Worm (Caenorhabditis elegans): Measurements from ENCODE around the gene npax-2.

The npax-2 gene

DNA sequence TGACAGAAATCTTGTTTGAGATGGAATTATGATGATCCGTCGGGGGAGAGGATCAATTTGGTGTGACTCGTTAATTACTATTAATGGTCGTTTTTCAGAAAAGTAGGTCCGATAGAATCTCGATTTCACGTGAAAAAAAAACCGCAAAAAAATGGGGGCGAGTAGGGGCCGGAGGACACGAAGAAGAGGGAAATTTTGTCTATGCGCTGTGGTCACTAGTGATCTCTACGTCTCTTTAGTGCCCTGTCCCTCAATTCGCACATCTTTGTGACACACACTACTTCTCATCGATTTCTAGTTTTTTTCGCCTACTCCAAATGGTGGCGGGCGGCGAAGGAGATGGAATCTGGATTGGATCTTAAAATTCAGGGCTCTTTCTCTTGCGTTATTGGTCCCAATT lies 9.3 kb downstream of the npax-2 start:
- TF ChIP-seq ceh-22 (tag; optimal IDR thresholded peaks at IDR 0.05) (no peak), pax-1 (tag; optimal IDR thresholded peaks at IDR 0.05) (no peak), ttx-3 (tag; optimal IDR thresholded peaks at IDR 0.05) (no peak), zip-5 (tag; optimal IDR thresholded peaks at IDR 0.05) (no peak), unc-55 (GFP tag; optimal IDR thresholded peaks at IDR 0.05) (no peak), ceh-31 (tag; optimal IDR thresholded peaks at IDR 0.05) (peak; percentile 31), ceh-45 (GFP tag; IDR thresholded peaks at IDR 0.05) (no peak), ceh-19 (GFP tag; optimal IDR thresholded peaks at IDR 0.05) (peak; percentile 6), unc-42 (tag; optimal IDR thresholded peaks at IDR 0.05) (peak; percentile 1), ceh-48 (tag; optimal IDR thresholded peaks at IDR 0.05) (peak; percentile 58), ceh-34 (tag; optimal IDR thresholded peaks at IDR 0.05) (no peak), pha-4 (tag; optimal IDR thresholded peaks at IDR 0.05) (no peak), tbx-7 (tag; optimal IDR thresholded peaks at IDR 0.05) (no peak), hlh-8 (tag; optimal IDR thresholded peaks at IDR 0.05) (no peak), odd-2 (tag; optimal IDR thresholded peaks at IDR 0.05) (no peak), Y22D7AL.16 (tag; optimal IDR thresholded peaks at IDR 0.05) (no peak), fax-1 (tag; optimal IDR thresholded peaks at IDR 0.05) (no peak), ceh-24 (tag; optimal IDR thresholded peaks at IDR 0.05) (no peak), pat-9 (tag; optimal IDR thresholded peaks at IDR 0.05) (no peak), nfya-1 (tag; optimal IDR thresholded peaks at IDR 0.05) (peak; percentile 3)

DNA sequence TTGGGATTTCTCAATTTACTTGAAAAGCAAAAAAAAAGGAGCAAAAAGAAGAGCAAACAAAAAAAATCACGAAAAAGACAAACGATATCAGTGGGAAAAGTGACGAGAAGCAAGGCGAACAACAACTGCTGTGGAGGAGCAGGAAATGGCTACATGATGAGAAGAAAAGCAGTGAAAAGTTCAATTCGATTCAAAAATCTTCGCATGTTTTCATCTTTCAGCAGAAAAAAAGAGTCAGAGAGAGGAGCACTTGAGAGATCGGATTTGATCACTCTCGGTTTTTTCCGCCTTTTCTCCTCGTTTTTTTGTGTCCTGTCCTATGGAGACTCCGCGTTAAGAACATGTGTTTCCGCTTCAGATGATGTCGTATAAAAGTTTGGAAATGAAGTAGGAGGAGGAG lies 11.0 kb downstream of the npax-2 start:
- TF ChIP-seq elt-4 (tag; optimal IDR thresholded peaks at IDR 0.05) (no peak), tbx-7 (tag; optimal IDR thresholded peaks at IDR 0.05) (no peak), ceh-19 (GFP tag; optimal IDR thresholded peaks at IDR 0.05) (no peak), ceh-18 (tag; optimal IDR thresholded peaks at IDR 0.05) (peak; percentile 32), syd-9 (tag; optimal IDR thresholded peaks at IDR 0.05) (no peak), pha-4 (tag; optimal IDR thresholded peaks at IDR 0.05) (no peak), ceh-22 (tag; optimal IDR thresholded peaks at IDR 0.05) (no peak)

DNA sequence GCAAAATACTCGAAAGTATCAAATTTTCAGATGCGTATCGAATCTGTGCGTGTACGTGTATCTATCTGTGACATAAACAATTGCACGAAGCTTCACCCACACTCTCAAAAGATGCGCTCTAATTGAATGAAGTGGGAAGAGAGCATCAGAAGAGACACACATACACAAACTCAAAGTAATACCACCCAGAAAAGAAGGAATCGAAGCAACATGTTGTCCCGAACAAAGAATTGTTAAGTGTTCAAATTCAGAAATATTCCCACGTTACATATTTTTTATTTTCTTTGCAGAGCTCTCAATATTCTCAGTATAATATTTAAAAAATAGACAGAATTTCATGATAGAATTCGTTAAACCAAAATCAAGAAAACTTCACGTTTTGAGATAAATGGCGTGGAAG lies 13.0 kb downstream of the npax-2 start:
- TF ChIP-seq pros-1 (tag; optimal IDR thresholded peaks at IDR 0.05) (no peak), unc-42 (tag; optimal IDR thresholded peaks at IDR 0.05) (peak; percentile 45)

DNA sequence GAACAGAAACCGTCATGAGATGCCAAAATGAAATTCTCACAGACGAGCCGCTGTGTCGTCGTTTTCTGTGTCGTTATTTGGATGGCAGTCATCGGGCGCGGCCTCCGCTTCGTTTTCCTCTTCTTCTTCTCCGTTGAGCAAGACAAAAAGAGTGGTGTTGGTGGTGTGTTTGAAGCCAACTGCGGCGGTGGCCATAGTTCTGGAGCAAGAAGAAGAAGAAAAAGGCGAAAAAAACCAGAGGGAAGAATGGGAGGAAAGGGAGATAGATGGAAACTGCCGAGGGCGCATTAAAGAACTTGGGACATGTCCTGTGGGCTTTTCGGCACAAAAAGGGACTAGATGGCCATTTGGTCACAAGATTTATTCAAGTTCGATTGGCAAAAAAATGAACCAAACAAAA lies 18.3 kb downstream of the npax-2 start, which contains the start of gene F53B1.9:
F53B1.9 (minus strand) TSS at position 195 of the 400 bp plus-strand sequence.
- TF ChIP-seq lin-11 (tag; optimal IDR thresholded peaks at IDR 0.05) (no peak), unc-42 (tag; optimal IDR thresholded peaks at IDR 0.05) (peak; percentile 30), pha-2 (tag; optimal IDR thresholded peaks at IDR 0.05) (no peak), ztf-16 (tag; optimal IDR thresholded peaks at IDR 0.05) (no peak), hlh-15 (tag; optimal IDR thresholded peaks at IDR 0.05) (no peak), nhr-232 (tag; optimal IDR thresholded peaks at IDR 0.05) (no peak)

DNA sequence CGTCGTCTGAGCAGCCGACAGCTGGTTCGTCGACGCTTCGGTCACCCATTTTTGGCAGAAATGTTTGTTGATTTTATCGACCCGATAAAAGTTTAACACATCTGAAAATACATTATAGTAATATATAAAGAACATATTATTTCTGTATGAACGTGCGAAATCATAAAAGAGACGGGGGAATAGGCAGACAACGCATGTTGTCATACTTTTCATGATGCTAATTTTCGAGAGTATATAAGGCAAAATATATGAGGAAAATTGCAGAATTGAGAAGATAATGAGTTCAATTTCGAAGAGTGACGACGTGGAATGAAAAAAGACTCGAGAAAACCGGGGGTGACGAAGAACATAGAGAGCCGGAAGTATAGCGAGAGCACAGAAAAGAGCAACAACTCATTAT lies 19.8 kb downstream of the npax-2 start, which contains the start of gene F53B1.8:
F53B1.8 (minus strand) TSS at position 101 of the 400 bp plus-strand sequence.
- TF ChIP-seq pqm-1 (tag; optimal IDR thresholded peaks at IDR 0.05): no peak
- no peak for TF ChIP-seq ets-4 (tag; optimal IDR thresholded peaks at IDR 0.05)
- no peak for TF ChIP-seq ama-1 (optimal IDR thresholded peaks at IDR 0.05)

DNA sequence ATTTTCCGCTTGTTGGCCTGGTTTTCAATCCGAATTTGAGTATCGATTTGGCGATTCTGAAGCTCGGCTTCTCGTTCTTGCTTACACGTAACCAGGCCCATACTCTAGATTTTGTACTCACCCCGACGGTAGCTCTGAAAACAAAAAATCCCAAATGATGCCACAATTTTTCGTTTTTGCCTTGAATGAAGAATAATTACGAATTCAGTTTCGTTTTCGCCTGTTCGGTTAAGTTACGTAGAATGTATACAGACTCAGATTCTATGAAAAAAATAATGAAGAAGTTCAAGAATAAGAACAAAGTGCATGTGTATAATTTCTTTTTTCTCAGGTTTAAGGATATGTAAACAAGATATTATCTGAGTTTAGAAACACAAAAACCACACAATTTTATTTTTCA lies 28.9 kb downstream of the npax-2 start, which contains the start of gene gpa-5:
gpa-5 (minus strand) TSS at position 101 of the 400 bp plus-strand sequence.
- TF ChIP-seq ets-4 (tag; optimal IDR thresholded peaks at IDR 0.05) (no peak), ref-2 (tag; optimal IDR thresholded peaks at IDR 0.05) (no peak), tbx-2 (tag; optimal IDR thresholded peaks at IDR 0.05) (no peak), pha-2 (tag; optimal IDR thresholded peaks at IDR 0.05) (no peak), F13H6.1 (tag; optimal IDR thresholded peaks at IDR 0.05) (no peak)
